Worm (Caenorhabditis elegans): ENCODE data around the gene rcq-5.

The rcq-5 gene

DNA sequence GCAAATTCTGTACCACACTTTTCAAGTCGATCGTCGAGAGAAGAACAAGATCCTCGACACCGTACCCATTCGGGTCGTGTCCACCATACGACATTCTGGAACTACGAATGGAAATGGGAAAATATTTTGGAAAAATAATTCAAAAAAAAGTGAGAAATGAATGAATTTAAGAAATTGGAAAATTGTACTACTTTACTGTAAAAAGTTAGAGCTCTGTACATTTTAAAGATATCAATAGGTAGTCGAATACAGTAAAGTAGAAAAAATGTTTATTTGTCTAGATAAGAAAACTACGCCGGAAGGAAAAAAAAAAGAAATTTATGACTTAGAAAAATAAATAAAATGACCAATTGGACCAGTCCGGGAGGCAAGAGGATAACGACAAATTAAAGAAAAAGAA is 21.0 kb downstream of the rcq-5 start, which contains the start of gene hum-5:
Gene hum-5 (minus strand): TSS at position 101 of the 400 bp plus-strand sequence.
- TF ChIP-seq sptf-1 (tag; optimal IDR thresholded peaks at IDR 0.05) (no peak), pha-4 (tag; optimal IDR thresholded peaks at IDR 0.05) (no peak), blmp-1 (tag; optimal IDR thresholded peaks at IDR 0.05) (no peak)

ce11 chrIII:4034984-4035383 is 22.8 kb downstream of the rcq-5 start:
- TF ChIP-seq unc-39 (tag; optimal IDR thresholded peaks at IDR 0.05) = no peak
- peak; percentile 94 for TF ChIP-seq ces-1 (GFP tag; optimal IDR thresholded peaks at IDR 0.05)

- TF ChIP-seq mab-5 (tag; optimal IDR thresholded peaks at IDR 0.05) (no peak), nhr-76 (tag; optimal IDR thresholded peaks at IDR 0.05) (no peak), sptf-1 (tag; optimal IDR thresholded peaks at IDR 0.05) (no peak), blmp-1 (tag; optimal IDR thresholded peaks at IDR 0.05) (no peak), mls-2 (tag; optimal IDR thresholded peaks at IDR 0.05) (no peak), ceh-43 (GFP tag; optimal IDR thresholded peaks at IDR 0.05) (no peak)
These were observed 26.9 kb downstream of the rcq-5 start for ce11 chrIII:4030839-4031238.

DNA sequence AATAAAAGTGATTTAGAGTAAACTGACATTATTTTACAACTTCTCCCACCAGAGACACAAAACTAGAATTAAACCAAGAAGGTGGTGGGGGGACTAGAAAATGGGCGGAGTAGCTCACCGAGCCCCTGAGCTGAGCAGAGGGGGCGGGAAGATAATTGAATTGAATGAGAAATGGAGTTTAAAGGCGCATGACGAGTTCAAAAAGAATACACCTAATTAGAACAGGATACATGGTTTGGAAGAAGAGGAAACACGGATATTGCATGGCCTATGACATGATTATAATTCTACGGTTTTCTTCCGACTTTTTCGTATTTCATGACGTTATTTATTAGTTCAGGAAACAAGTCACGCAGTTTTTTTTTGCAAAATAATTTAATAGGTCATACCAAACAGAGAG is 29.7 kb downstream of the rcq-5 start, which contains the start of gene T02C12.5:
Gene T02C12.5 (minus strand): TSS at position 101 of the 400 bp plus-strand sequence.
- peak; percentile 86 for TF ChIP-seq ces-1 (GFP tag; optimal IDR thresholded peaks at IDR 0.05)
- TF ChIP-seq mab-5 (tag; optimal IDR thresholded peaks at IDR 0.05) = no peak

DNA sequence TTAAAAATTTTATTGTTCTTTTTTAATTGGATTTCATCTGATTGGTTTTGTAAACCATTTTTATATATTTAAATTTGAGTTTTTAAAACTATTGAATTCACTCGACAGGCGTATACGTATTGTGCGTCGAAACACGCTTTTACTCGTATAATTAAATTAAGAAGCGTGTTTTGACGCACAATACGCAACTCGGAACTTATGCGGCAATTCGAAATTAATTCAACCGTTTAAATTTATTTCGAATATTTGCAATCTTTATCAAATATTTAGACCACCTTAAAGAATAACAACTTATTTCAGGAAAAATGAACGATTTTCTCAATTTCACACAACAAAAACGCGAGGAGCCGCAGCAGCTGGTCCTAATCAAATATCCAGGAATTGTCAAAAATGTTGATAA is 35.9 kb downstream of the rcq-5 start, which contains the start of gene tftc-5:
Gene tftc-5 (plus strand): TSS at position 301 of the 400 bp plus-strand sequence.
- no peak for TF ChIP-seq ceh-83 (GFP tag; optimal IDR thresholded peaks at IDR 0.05)
- TF ChIP-seq nhr-12 (tag; optimal IDR thresholded peaks at IDR 0.05) = no peak
- no peak for TF ChIP-seq snpc-4 (tag; optimal IDR thresholded peaks at IDR 0.05)
- no peak for TF ChIP-seq unc-62 (GFP tag; optimal IDR thresholded peaks at IDR 0.05)
- no peak for TF ChIP-seq unc-39 (tag; optimal IDR thresholded peaks at IDR 0.05)
- TF ChIP-seq mep-1 (tag; optimal IDR thresholded peaks at IDR 0.05) = no peak
- TF ChIP-seq flh-1 (GFP tag; optimal IDR thresholded peaks at IDR 0.05) = no peak
- no peak for TF ChIP-seq ces-1 (GFP tag; optimal IDR thresholded peaks at IDR 0.05)
- TF ChIP-seq ham-2 (GFP tag; optimal IDR thresholded peaks at IDR 0.05) = no peak
- TF ChIP-seq elt-1 (tag; optimal IDR thresholded peaks at IDR 0.05; ENCODE audit: borderline replicate concordance, insufficient read depth) = no peak
- no peak for TF ChIP-seq ceh-39 (tag; optimal IDR thresholded peaks at IDR 0.05)
- TF ChIP-seq nhr-76 (tag; optimal IDR thresholded peaks at IDR 0.05) = no peak
- TF ChIP-seq ceh-43 (GFP tag; optimal IDR thresholded peaks at IDR 0.05) = no peak
- no peak for TF ChIP-seq cnd-1 (tag; optimal IDR thresholded peaks at IDR 0.05)
- TF ChIP-seq M03D4.4 (tag; optimal IDR thresholded peaks at IDR 0.05) = no peak
- no peak for TF ChIP-seq nhr-237 (tag; optimal IDR thresholded peaks at IDR 0.05)
- TF ChIP-seq lin-13 (tag; optimal IDR thresholded peaks at IDR 0.05) = no peak

DNA sequence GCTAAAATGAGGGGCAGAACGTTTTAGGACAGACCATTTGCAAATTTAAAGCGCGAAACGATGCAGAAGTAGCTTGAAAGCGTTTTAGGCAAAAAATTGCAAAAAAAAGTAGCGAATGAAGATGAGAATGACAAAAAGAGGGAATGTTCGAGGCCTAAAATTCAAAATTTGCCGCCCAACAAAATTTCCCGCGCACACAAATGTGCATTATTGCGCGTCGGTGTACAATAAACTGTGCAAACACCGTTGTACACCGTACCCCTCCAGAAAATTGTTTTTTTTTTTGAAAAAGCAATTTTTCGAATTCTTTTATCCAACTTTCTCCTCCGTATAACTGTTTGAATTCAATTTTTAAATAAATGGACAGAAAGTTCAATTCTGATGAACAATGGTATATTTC is 38.0 kb downstream of the rcq-5 start, which contains the start of gene snpc-3.4:
Gene snpc-3.4 (plus strand): TSS at position 237 of the 400 bp plus-strand sequence.
- TF ChIP-seq nhr-237 (tag; optimal IDR thresholded peaks at IDR 0.05) = peak; percentile 44
- TF ChIP-seq ceh-39 (tag; optimal IDR thresholded peaks at IDR 0.05) = peak; percentile 62
- no peak for TF ChIP-seq nhr-2 (tag; optimal IDR thresholded peaks at IDR 0.05)
- peak; percentile 77 for TF ChIP-seq mep-1 (tag; optimal IDR thresholded peaks at IDR 0.05)
- no peak for TF ChIP-seq unc-62 (GFP tag; optimal IDR thresholded peaks at IDR 0.05)
- no peak for TF ChIP-seq nhr-28 (tag; optimal IDR thresholded peaks at IDR 0.05)
- no peak for TF ChIP-seq lin-32 (GFP tag; optimal IDR thresholded peaks at IDR 0.05)
- peak; percentile 97 for TF ChIP-seq lsy-2 (tag; optimal IDR thresholded peaks at IDR 0.05)
- peak; percentile 26 for TF ChIP-seq sptf-1 (tag; optimal IDR thresholded peaks at IDR 0.05)
- TF ChIP-seq ces-1 (GFP tag; optimal IDR thresholded peaks at IDR 0.05) = peak; percentile 66
- no peak for TF ChIP-seq ham-2 (GFP tag; optimal IDR thresholded peaks at IDR 0.05)
- peak; percentile 38 for TF ChIP-seq lin-13 (tag; optimal IDR thresholded peaks at IDR 0.05)
- no peak for TF ChIP-seq mls-2 (tag; optimal IDR thresholded peaks at IDR 0.05)
- peak; percentile 37 for TF ChIP-seq pha-4 (tag; optimal IDR thresholded peaks at IDR 0.05)

Data from whole organism, mixed stage, embryonic.